Worm (Caenorhabditis elegans) whole organism, L1 larva: Measurements from ENCODE around the gene Y57G7A.5.

ENCODE experiments used
- C04F5.9 ChIP-seq: sonication (generic microtip); optimal IDR thresholded peaks from 2 replicates; lab custom pipeline; 2016; ENCODE audit warnings: missing genetic modification characterization, missing compliant biosample characterization
- aha-1 ChIP-seq: fragments of 150-350 bp; optimal IDR thresholded peaks from 2 replicates; lab custom pipeline; 2014; ENCODE audit warnings: missing biosample characterization, missing genetic modification characterization
- alr-1 ChIP-seq: fragments of 200-800 bp; sonication (Bioruptor generic); optimal IDR thresholded peaks from 2 replicates; lab custom pipeline; 2018; ENCODE audit warnings: borderline replicate concordance, mild to moderate bottlenecking, missing genetic modification characterization, missing compliant biosample characterization
- aly-2 ChIP-seq: fragments of 150-350 bp; optimal IDR thresholded peaks from 2 replicates; lab custom pipeline; 2014; ENCODE audit warnings: missing biosample characterization, missing genetic modification characterization
- ceh-8 ChIP-seq: fragments of 200-800 bp; sonication (Bioruptor generic); optimal IDR thresholded peaks from 2 replicates; lab custom pipeline; 2018; ENCODE audit warnings: mild to moderate bottlenecking, missing genetic modification characterization, moderate library complexity, missing compliant biosample characterization
- ceh-82 ChIP-seq, 3 experiments: fragments of 150-350 bp in 1 of 3; sonication (generic microtip) in 2 of 3; optimal IDR thresholded peaks; 2 replicates each; lab custom pipeline; 2014 to 2017; ENCODE audit warnings: missing biosample characterization in 3 of 3, missing genetic modification characterization in 3 of 3
- ceh-88 ChIP-seq: fragments of 200-800 bp; sonication (Bioruptor generic); IDR thresholded peaks from 2 replicates; pipeline ENCODE4 v1.3.6; 2022; ENCODE audit warnings: missing genetic modification characterization, missing compliant biosample characterization
- ceh-90 ChIP-seq: sonication (generic microtip); optimal IDR thresholded peaks from 2 replicates; lab custom pipeline; 2016; ENCODE audit warnings: missing genetic modification characterization, missing compliant biosample characterization
- dpl-1 ChIP-seq, 3 experiments: fragments of 150-350 bp in 2 of 3; sonication (generic microtip) in 1 of 3; optimal IDR thresholded peaks; 2 replicates each; lab custom pipeline; 2014 to 2017; ENCODE audit warnings: missing biosample characterization in 3 of 3, missing genetic modification characterization in 3 of 3, missing genetic modification reagents in 3 of 3
- efl-1 ChIP-seq, 4 experiments: fragments of 150-350 bp; optimal IDR thresholded peaks in 3 of 4; peaks in 1 of 4; 1 replicate in 1 of 4; 2 replicates in 3 of 4; lab custom pipeline; 2014; ENCODE audit warnings: missing biosample characterization in 2 of 4, missing genetic modification characterization in 2 of 4, missing genetic modification reagents in 2 of 4
- elt-2 ChIP-seq: sonication (generic microtip); optimal IDR thresholded peaks from 2 replicates; lab custom pipeline; 2016; ENCODE audit warnings: missing genetic modification characterization, mild to moderate bottlenecking, inconsistent platforms, missing compliant biosample characterization, missing genetic modification reagents
- elt-3 ChIP-seq, 6 experiments: fragments of 150-350 bp in 1 of 6; sonication (generic microtip); optimal IDR thresholded peaks; 2 replicates each; lab custom pipeline; 2017 to 2018; ENCODE audit warnings: missing biosample characterization in 6 of 6, missing genetic modification characterization in 6 of 6, inconsistent platforms in 1 of 6
- fkh-4 ChIP-seq: sonication (generic microtip); optimal IDR thresholded peaks from 2 replicates; lab custom pipeline; 2016; ENCODE audit warnings: missing compliant biosample characterization, missing genetic modification characterization, borderline replicate concordance
- hlh-17 ChIP-seq: fragments of 200-800 bp; sonication (Bioruptor generic); optimal IDR thresholded peaks from 2 replicates; lab custom pipeline; 2018; ENCODE audit warnings: missing genetic modification characterization, mild to moderate bottlenecking, missing compliant biosample characterization, moderate library complexity, borderline replicate concordance
- isw-1 ChIP-seq: fragments of 200-800 bp; sonication (Bioruptor generic); IDR thresholded peaks from 2 replicates; pipeline ENCODE4 v1.3.6; 2022; ENCODE audit warnings: missing genetic modification characterization, missing compliant biosample characterization
- lin-15B ChIP-seq: fragments of 150-350 bp; sonication (generic microtip); optimal IDR thresholded peaks from 3 replicates; lab custom pipeline; 2014; ENCODE audit warnings: missing biosample characterization, missing genetic modification characterization
- lin-35 ChIP-seq, 2 experiments: fragments of 150-350 bp; optimal IDR thresholded peaks; 2 replicates each; lab custom pipeline; 2014; ENCODE audit warnings: missing biosample characterization in 2 of 2, missing genetic modification characterization in 2 of 2, missing genetic modification reagents in 2 of 2
- lir-3 ChIP-seq: sonication (generic microtip); optimal IDR thresholded peaks from 2 replicates; lab custom pipeline; 2016; ENCODE audit warnings: mild to moderate bottlenecking, missing genetic modification characterization, moderate library complexity, missing compliant biosample characterization; ENCODE audit not compliant: poor library complexity
- lsy-2 ChIP-seq, 2 experiments: fragments of 150-350 bp; optimal IDR thresholded peaks; 2 replicates each; lab custom pipeline; 2014; ENCODE audit warnings: missing biosample characterization in 2 of 2, missing genetic modification characterization in 2 of 2
- mab-9 ChIP-seq: fragments of 200-800 bp; sonication (Bioruptor generic); IDR thresholded peaks from 2 replicates; pipeline ENCODE4 v1.3.6; 2022; ENCODE audit warnings: missing genetic modification reagents, missing genetic modification characterization, missing compliant biosample characterization
- mef-2 ChIP-seq: fragments of 150-350 bp; optimal IDR thresholded peaks from 2 replicates; lab custom pipeline; 2014; ENCODE audit warnings: missing biosample characterization, missing genetic modification characterization
- nhr-28 ChIP-seq: fragments of 150-350 bp; optimal IDR thresholded peaks from 2 replicates; lab custom pipeline; 2014; ENCODE audit warnings: missing biosample characterization, missing genetic modification characterization
- nhr-47 ChIP-seq: sonication (generic microtip); optimal IDR thresholded peaks from 2 replicates; lab custom pipeline; 2016; ENCODE audit warnings: mild to moderate bottlenecking, missing genetic modification characterization, moderate library complexity, missing compliant biosample characterization
- nhr-77 ChIP-seq: fragments of 150-350 bp; optimal IDR thresholded peaks from 2 replicates; lab custom pipeline; 2014; ENCODE audit warnings: missing biosample characterization, missing genetic modification characterization
- nhr-85 ChIP-seq: sonication (generic microtip); peaks from one replicate; lab custom pipeline; 2016; ENCODE audit warnings: missing genetic modification characterization, inconsistent platforms, missing compliant biosample characterization
- pag-3 ChIP-seq: sonication (generic microtip); optimal IDR thresholded peaks from 2 replicates; lab custom pipeline; 2017; ENCODE audit warnings: missing genetic modification characterization, mild to moderate bottlenecking, missing compliant biosample characterization, antibody characterized with exemption, borderline replicate concordance; ENCODE audit not compliant: insufficient read depth
- pax-3 ChIP-seq: fragments of 200-800 bp; sonication (Bioruptor generic); optimal IDR thresholded peaks from 2 replicates; lab custom pipeline; 2018; ENCODE audit warnings: mild to moderate bottlenecking, missing genetic modification characterization, moderate library complexity, missing compliant biosample characterization
- rnt-1 ChIP-seq: sonication (generic microtip); optimal IDR thresholded peaks from 2 replicates; lab custom pipeline; 2016; ENCODE audit warnings: mild to moderate bottlenecking, missing genetic modification characterization, moderate library complexity, missing compliant biosample characterization
- snu-23 ChIP-seq: sonication (generic microtip); optimal IDR thresholded peaks from 2 replicates; lab custom pipeline; 2016; ENCODE audit warnings: missing genetic modification characterization, missing compliant biosample characterization
- sox-4 ChIP-seq: sonication (generic microtip); optimal IDR thresholded peaks from 2 replicates; lab custom pipeline; 2016; ENCODE audit warnings: missing genetic modification characterization, missing compliant biosample characterization
- swsn-7 ChIP-seq: sonication (generic microtip); optimal IDR thresholded peaks from 2 replicates; lab custom pipeline; 2016; ENCODE audit warnings: missing genetic modification characterization, missing compliant biosample characterization
- tlp-1 ChIP-seq: fragments of 150-350 bp; optimal IDR thresholded peaks from 2 replicates; lab custom pipeline; 2014; ENCODE audit warnings: missing biosample characterization, missing genetic modification characterization
- unc-62 ChIP-seq: fragments of 150-350 bp; optimal IDR thresholded peaks from 2 replicates; lab custom pipeline; 2014; ENCODE audit warnings: missing biosample characterization, missing genetic modification reagents, missing genetic modification characterization
- unc-98 ChIP-seq: fragments of 200-800 bp; sonication (Bioruptor generic); IDR thresholded peaks from 2 replicates; pipeline ENCODE4 v1.3.6; 2022; ENCODE audit warnings: missing genetic modification characterization, missing compliant biosample characterization
- xbp-1 ChIP-seq: sonication (generic microtip); optimal IDR thresholded peaks from 2 replicates; lab custom pipeline; 2016; ENCODE audit warnings: missing genetic modification characterization, missing compliant biosample characterization
- ztf-4 ChIP-seq: fragments of 150-350 bp; optimal IDR thresholded peaks from 2 replicates; lab custom pipeline; 2014; ENCODE audit warnings: missing biosample characterization, missing genetic modification characterization

Y57G7A.5 gene

DNA sequence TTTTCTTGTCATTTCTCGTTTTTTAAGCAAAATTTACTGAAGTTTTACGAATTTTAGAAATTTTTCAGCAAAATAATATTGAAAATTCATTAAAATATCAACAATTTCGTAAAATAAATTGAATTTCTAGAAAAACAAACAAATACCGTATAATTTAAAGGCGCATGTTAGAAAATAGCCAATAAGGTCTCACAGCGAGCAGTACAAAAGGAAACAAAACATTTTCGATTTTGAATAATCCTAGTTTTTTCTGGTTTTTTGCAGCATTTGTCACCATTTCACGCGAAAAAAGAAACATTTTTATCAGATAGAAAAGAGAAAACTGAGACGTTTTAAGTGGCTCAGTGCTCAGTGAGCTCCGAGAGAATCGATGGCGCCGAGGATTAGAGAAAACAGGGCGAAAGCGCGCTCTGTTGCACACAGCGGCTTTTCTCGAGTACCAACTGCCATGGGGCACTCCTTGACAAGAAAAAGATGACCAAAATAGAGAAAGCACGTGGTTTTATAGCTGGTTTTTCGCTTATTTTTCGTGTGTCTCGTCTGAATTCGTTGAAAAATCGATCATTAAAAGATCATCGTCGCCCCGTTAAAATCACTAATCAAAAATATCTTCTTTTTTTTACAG is 34.7 kb upstream of the Y57G7A.5 start, which contains the start of the genes alh-6 and fcho-1 (continued):
- TF ChIP-seq swsn-7 (tag; lab: Kevin White, UChicago) (no peak), nhr-47 (tag; lab: Kevin White, UChicago) (peak; percentile 25), aha-1 (tag; lab: Kevin White, UChicago) (no peak), nhr-85 (tag; lab: Kevin White, UChicago) (no peak), sox-4 (tag; lab: Kevin White, UChicago) (no peak), pag-3 (tag; lab: Kevin White, UChicago) (no peak), lin-35 (GFP tag; optimal IDR thresholded peaks at IDR 0.05; lab: Kevin White, UChicago) (peak; percentile 28 to 46), isw-1 (peak; percentile 14; the same call in 1 of the 2 replicates), dpl-1 (GFP tag; optimal IDR thresholded peaks at IDR 0.05; lab: Kevin White, UChicago) (peak in 1 of 3 experiments; percentile 40), elt-2 (tag; lab: Kevin White, UChicago) (no peak), lin-15B (tag; lab: Kevin White, UChicago) (peak; percentile 32), tlp-1 (no peak), unc-62 (no peak), ceh-8 (no peak), aly-2 (tag; lab: Kevin White, UChicago) (no peak), rnt-1 (tag; lab: Kevin White, UChicago) (no peak), unc-98 (GFP tag; lab: Robert Waterston, UW) (no peak), lir-3 (tag; lab: Kevin White, UChicago) (no peak), nhr-77 (no peak), fkh-4 (tag; lab: Kevin White, UChicago) (no peak)

DNA sequence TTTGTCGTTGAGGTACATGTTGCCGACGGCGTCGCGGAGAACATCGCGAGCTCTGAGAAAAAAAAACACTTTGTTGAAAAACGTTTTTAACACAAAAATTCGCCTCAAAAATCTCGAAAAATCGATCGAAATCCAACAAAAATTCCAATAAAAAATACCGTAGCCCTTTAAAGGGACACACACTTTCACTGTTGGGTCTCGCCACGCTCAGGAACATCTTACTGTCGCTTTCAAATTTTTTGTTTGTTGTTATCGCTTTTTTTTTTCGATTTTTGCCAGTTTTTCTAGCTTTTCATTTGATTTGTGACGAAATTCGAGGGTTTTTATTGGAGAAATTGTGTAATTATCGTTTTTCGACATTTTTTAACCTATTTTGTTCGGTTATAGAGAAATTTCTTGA is 31.2 kb upstream of the Y57G7A.5 start:
- no peak for TF ChIP-seq pax-3 (tag; lab: Kevin White, UChicago)
- no peak for TF ChIP-seq efl-1 (optimal IDR thresholded peaks at IDR 0.05; lab: Kevin White, UChicago)
- TF ChIP-seq efl-1 (GFP tag; optimal IDR thresholded peaks at IDR 0.05 in 1 of 2; lab: Kevin White, UChicago): no peak
- no peak for TF ChIP-seq ceh-90 (tag; lab: Kevin White, UChicago)
- no peak for TF ChIP-seq hlh-17
- TF ChIP-seq ztf-4 (tag; lab: Kevin White, UChicago): no peak
- TF ChIP-seq mef-2: no peak
- TF ChIP-seq nhr-28 (tag; lab: Kevin White, UChicago): no peak
- TF ChIP-seq C04F5.9: no peak
- no peak for TF ChIP-seq nhr-47 (tag; lab: Kevin White, UChicago)
- TF ChIP-seq ceh-8: no peak
- no peak for TF ChIP-seq ceh-88 (GFP tag; lab: Robert Waterston, UW)
- no peak for TF ChIP-seq xbp-1 (tag; lab: Kevin White, UChicago)
- no peak for TF ChIP-seq nhr-77
- TF ChIP-seq ceh-82 (tag; optimal IDR thresholded peaks at IDR 0.05; lab: Kevin White, UChicago): no peak
- TF ChIP-seq lsy-2 (tag; optimal IDR thresholded peaks at IDR 0.05; lab: Kevin White, UChicago): no peak
- TF ChIP-seq elt-3 (tag; optimal IDR thresholded peaks at IDR 0.05; lab: Kevin White, UChicago): no peak
- no peak for TF ChIP-seq alr-1 (tag; lab: Kevin White, UChicago)
- TF ChIP-seq dpl-1 (GFP tag; optimal IDR thresholded peaks at IDR 0.05; lab: Kevin White, UChicago): no peak
- no peak for TF ChIP-seq snu-23 (GFP tag; lab: Kevin White, UChicago)
- TF ChIP-seq mab-9: no peak

DNA sequence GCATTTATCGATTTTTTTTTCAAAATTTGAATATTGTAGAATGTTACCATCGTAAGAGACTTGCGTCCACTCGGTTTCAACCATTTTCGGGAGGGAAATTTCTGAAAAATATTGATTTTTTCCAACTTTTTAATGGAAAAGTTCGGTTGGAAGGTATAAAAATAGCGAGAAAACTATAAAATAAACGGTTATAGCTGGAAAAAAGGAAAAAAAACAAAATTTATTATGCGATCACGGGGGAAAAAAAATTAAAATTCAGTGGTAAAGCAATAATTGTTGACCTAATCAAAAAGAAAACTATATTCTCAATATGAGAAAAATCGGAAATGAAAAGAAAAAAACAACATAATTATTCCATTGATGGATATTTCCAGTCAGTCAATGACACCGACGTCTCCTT is 30.7 kb upstream of the Y57G7A.5 start, which contains the start of gene emc-2:
emc-2 (minus strand) TSS at position 101 of the 400 bp plus-strand sequence.
- TF ChIP-seq efl-1 (optimal IDR thresholded peaks at IDR 0.05; lab: Kevin White, UChicago): no peak
- peak in 1 of 2 experiments; percentile 57 for TF ChIP-seq efl-1 (GFP tag; optimal IDR thresholded peaks at IDR 0.05 in 1 of 2; lab: Kevin White, UChicago)
- no peak for TF ChIP-seq alr-1 (tag; lab: Kevin White, UChicago)
